Fruit fly (Drosophila melanogaster) whole organism, embryonic: ENCODE measurements around the gene CG15914.

Experiments used
- Ada2b ChIP-seq: fragments of 200-800 bp; sonication (Bioruptor generic); IDR thresholded peaks from 2 replicates; pipeline ENCODE4 v1.3.6; 2022; ENCODE audit warnings: missing biosample characterization, missing genetic modification characterization
- Asciz ChIP-seq: fragments of 200-800 bp; sonication (Bioruptor generic); optimal IDR thresholded peaks from 2 replicates; lab custom pipeline; 2017; ENCODE audit warnings: missing biosample characterization, mild to moderate bottlenecking, missing genetic modification characterization, missing genetic modification reagents
- CG1024 ChIP-seq: fragments of 200-800 bp; sonication (Bioruptor generic); IDR thresholded peaks from 2 replicates; pipeline ENCODE4 v1.3.6; 2022; ENCODE audit warnings: missing biosample characterization, missing genetic modification characterization
- CG10321 ChIP-seq: fragments of 200-800 bp; sonication (Bioruptor generic); IDR thresholded peaks from 2 replicates; pipeline ENCODE4 v1.3.6; 2022; ENCODE audit warnings: missing biosample characterization, missing genetic modification characterization
- CG10431 ChIP-seq: fragments of 200-800 bp; sonication (Bioruptor generic); optimal IDR thresholded peaks from 3 replicates; lab custom pipeline; 2018; ENCODE audit warnings: missing biosample characterization, mild to moderate bottlenecking, missing genetic modification characterization
- CG10654 ChIP-seq: fragments of 200-800 bp; sonication (Bioruptor generic); optimal IDR thresholded peaks from 2 replicates; lab custom pipeline; 2016; ENCODE audit warnings: missing biosample characterization, missing genetic modification characterization
- CG1529 ChIP-seq: fragments of 200-800 bp; sonication (Bioruptor generic); optimal IDR thresholded peaks from 3 replicates; lab custom pipeline; 2018; ENCODE audit warnings: missing biosample characterization, missing genetic modification characterization
- CG16815 ChIP-seq: fragments of 200-800 bp; sonication (Bioruptor generic); optimal IDR thresholded peaks from 3 replicates; lab custom pipeline; 2017; ENCODE audit warnings: missing biosample characterization, mild to moderate bottlenecking, missing genetic modification characterization
- CG17912 ChIP-seq: fragments of 200-800 bp; sonication (Bioruptor generic); optimal IDR thresholded peaks from 2 replicates; lab custom pipeline; 2018; ENCODE audit warnings: missing biosample characterization, mild to moderate bottlenecking, missing genetic modification characterization
- CG1792 ChIP-seq: fragments of 200-800 bp; sonication (Bioruptor generic); optimal IDR thresholded peaks from 2 replicates; lab custom pipeline; 2016; ENCODE audit warnings: missing biosample characterization, missing genetic modification characterization
- CG1832 ChIP-seq: fragments of 200-800 bp; sonication (Bioruptor generic); optimal IDR thresholded peaks from 2 replicates; lab custom pipeline; 2017; ENCODE audit warnings: missing biosample characterization, mild to moderate bottlenecking, missing genetic modification characterization, inconsistent platforms
- CG2712 ChIP-seq: fragments of 200-800 bp; optimal IDR thresholded peaks from 3 replicates; lab custom pipeline; 2019; ENCODE audit warnings: missing biosample characterization, mild to moderate bottlenecking, missing genetic modification characterization, moderate library complexity
- CG33213 ChIP-seq: fragments of 200-800 bp; sonication (Bioruptor generic); optimal IDR thresholded peaks from 3 replicates; lab custom pipeline; 2016; ENCODE audit warnings: missing biosample characterization, missing genetic modification characterization
- CG4282 ChIP-seq: fragments of 200-800 bp; sonication (Bioruptor generic); optimal IDR thresholded peaks from 2 replicates; lab custom pipeline; 2016; ENCODE audit warnings: missing biosample characterization, missing genetic modification characterization
- CG43689 ChIP-seq: fragments of 200-800 bp; sonication (Bioruptor generic); IDR thresholded peaks from 2 replicates; pipeline ENCODE4 v1.3.6; 2022; ENCODE audit warnings: missing biosample characterization, missing genetic modification characterization
- CG5953 ChIP-seq: fragments of 200-800 bp; sonication (Bioruptor generic); IDR thresholded peaks from 2 replicates; pipeline ENCODE4 v1.3.6; 2022; ENCODE audit warnings: missing biosample characterization, missing genetic modification characterization
- CG6813 ChIP-seq: fragments of 200-800 bp; sonication (Bioruptor generic); optimal IDR thresholded peaks from 2 replicates; lab custom pipeline; 2017; ENCODE audit warnings: missing biosample characterization, missing genetic modification characterization, mild to moderate bottlenecking, moderate library complexity, missing genetic modification reagents
- CG6854 ChIP-seq: fragments of 200-800 bp; sonication (Bioruptor generic); optimal IDR thresholded peaks from 3 replicates; lab custom pipeline; 2017; ENCODE audit warnings: missing biosample characterization, mild to moderate bottlenecking, missing genetic modification characterization
- CG9727 ChIP-seq: fragments of 200-800 bp; sonication (Bioruptor generic); optimal IDR thresholded peaks from 3 replicates; lab custom pipeline; 2017; ENCODE audit warnings: missing biosample characterization, mild to moderate bottlenecking, missing genetic modification characterization
- Camta ChIP-seq: fragments of 200-800 bp; sonication (Bioruptor generic); optimal IDR thresholded peaks from 2 replicates; lab custom pipeline; 2016; ENCODE audit warnings: missing biosample characterization, missing genetic modification characterization
- Dek ChIP-seq: fragments of 200-800 bp; sonication (Bioruptor generic); optimal IDR thresholded peaks from 3 replicates; lab custom pipeline; 2019; ENCODE audit warnings: missing biosample characterization, mild to moderate bottlenecking, missing genetic modification characterization, moderate library complexity
- Doc2 ChIP-seq: fragments of 200-800 bp; sonication (Bioruptor generic); IDR thresholded peaks from 2 replicates; pipeline ENCODE4 v1.3.6; 2022; ENCODE audit warnings: missing biosample characterization, missing genetic modification characterization
- Elba2 ChIP-seq: fragments of 200-800 bp; sonication (Bioruptor generic); optimal IDR thresholded peaks from 3 replicates; lab custom pipeline; 2016; ENCODE audit warnings: missing biosample characterization, missing genetic modification characterization
- HHEX ChIP-seq: fragments of 200-800 bp; sonication (Bioruptor generic); optimal IDR thresholded peaks from 3 replicates; lab custom pipeline; 2017; ENCODE audit warnings: missing biosample characterization, mild to moderate bottlenecking, missing genetic modification characterization, missing genetic modification reagents
- Hand ChIP-seq: fragments of 200-800 bp; sonication (Bioruptor generic); optimal IDR thresholded peaks from 2 replicates; lab custom pipeline; 2017; ENCODE audit warnings: mild to moderate bottlenecking, missing biosample characterization, missing genetic modification reagents, missing genetic modification characterization
- Hey ChIP-seq: fragments of 200-800 bp; sonication (Bioruptor generic); optimal IDR thresholded peaks from 3 replicates; lab custom pipeline; 2018; ENCODE audit warnings: missing biosample characterization, mild to moderate bottlenecking, missing genetic modification characterization
- Kr ChIP-seq: fragments of 200-800 bp; sonication (Bioruptor generic); optimal IDR thresholded peaks from 2 replicates; lab custom pipeline; 2017; ENCODE audit warnings: missing biosample characterization, mild to moderate bottlenecking, missing genetic modification characterization
- Mad ChIP-seq: fragments of 200-800 bp; sonication (Bioruptor generic); optimal IDR thresholded peaks from 2 replicates; lab custom pipeline; 2016; ENCODE audit warnings: missing biosample characterization, missing genetic modification characterization
- al ChIP-seq: fragments of 200-800 bp; sonication (Bioruptor generic); IDR thresholded peaks from 2 replicates; pipeline ENCODE4 v1.3.6; 2022; ENCODE audit warnings: missing biosample characterization, missing genetic modification characterization
- amos ChIP-seq: fragments of 200-800 bp; sonication (Bioruptor generic); IDR thresholded peaks from 2 replicates; pipeline ENCODE4 v1.3.6; 2022; ENCODE audit warnings: missing biosample characterization, missing genetic modification characterization; ENCODE audit not compliant: partially characterized antibody
- aop ChIP-seq: fragments of 200-800 bp; sonication (Bioruptor generic); IDR thresholded peaks from 2 replicates; pipeline ENCODE4 v1.3.6; 2022; ENCODE audit warnings: missing biosample characterization, missing genetic modification characterization
- bigmax ChIP-seq: fragments of 200-800 bp; sonication (Bioruptor generic); optimal IDR thresholded peaks from 2 replicates; lab custom pipeline; 2018; ENCODE audit warnings: missing biosample characterization, mild to moderate bottlenecking, missing genetic modification characterization
- bsh ChIP-seq, 2 experiments: fragments of 200-800 bp; sonication (Bioruptor generic); optimal IDR thresholded peaks; 2 replicates each; lab custom pipeline; 2017 to 2018; ENCODE audit warnings: mild to moderate bottlenecking in 2 of 2, missing biosample characterization in 2 of 2, missing genetic modification characterization in 2 of 2, moderate library complexity in 1 of 2
- corto ChIP-seq: fragments of 200-800 bp; sonication (Bioruptor generic); optimal IDR thresholded peaks from 2 replicates; lab custom pipeline; 2016; ENCODE audit warnings: missing biosample characterization, mild to moderate bottlenecking, missing genetic modification characterization, moderate library complexity
- crc ChIP-seq: fragments of 200-800 bp; sonication (Bioruptor generic); optimal IDR thresholded peaks from 2 replicates; lab custom pipeline; 2016; ENCODE audit warnings: missing biosample characterization, missing genetic modification characterization
- dm ChIP-seq: fragments of 200-800 bp; sonication (Bioruptor generic); optimal IDR thresholded peaks from 3 replicates; lab custom pipeline; 2016; ENCODE audit warnings: missing biosample characterization, missing genetic modification characterization
- dmrt11E ChIP-seq: fragments of 200-800 bp; sonication (Bioruptor generic); optimal IDR thresholded peaks from 3 replicates; lab custom pipeline; 2018; ENCODE audit warnings: missing biosample characterization, mild to moderate bottlenecking, missing genetic modification characterization, moderate library complexity
- fd96Cb ChIP-seq: fragments of 200-800 bp; sonication (Bioruptor generic); optimal IDR thresholded peaks from 2 replicates; lab custom pipeline; 2018; ENCODE audit warnings: missing biosample characterization, mild to moderate bottlenecking, missing genetic modification characterization, moderate library complexity
- ftz-f1 ChIP-seq: fragments of 200-800 bp; sonication (Bioruptor generic); optimal IDR thresholded peaks from 2 replicates; lab custom pipeline; 2016; ENCODE audit warnings: missing biosample characterization, missing genetic modification characterization
- gem ChIP-seq: fragments of 200-800 bp; sonication (Bioruptor generic); optimal IDR thresholded peaks from 2 replicates; lab custom pipeline; 2019; ENCODE audit warnings: missing biosample characterization, mild to moderate bottlenecking, missing genetic modification characterization, moderate library complexity
- insv ChIP-seq, 2 experiments: fragments of 200-800 bp; sonication (Bioruptor generic); optimal IDR thresholded peaks; 3 replicates each; lab custom pipeline; 2016 to 2018; ENCODE audit warnings: missing biosample characterization in 2 of 2, missing genetic modification characterization in 2 of 2
- lmd ChIP-seq: fragments of 200-800 bp; sonication (Bioruptor generic); IDR thresholded peaks from 2 replicates; pipeline ENCODE4 v1.3.6; 2022; ENCODE audit warnings: missing biosample characterization, missing genetic modification characterization
- lov ChIP-seq, 2 experiments: fragments of 200-800 bp in 1 of 2; fragments of >200 bp in 1 of 2; sonication (Bioruptor generic) in 1 of 2; IDR thresholded peaks in 1 of 2; optimal IDR thresholded peaks in 1 of 2; 2 replicates in 1 of 2; 3 replicates in 1 of 2; pipeline versions ENCODE4 v1.3.6 to Lab custom; 2017 to 2022; ENCODE audit warnings: missing biosample characterization in 1 of 2, missing genetic modification characterization in 1 of 2
- maf-S ChIP-seq: fragments of 200-800 bp; sonication (Bioruptor generic); optimal IDR thresholded peaks from 2 replicates; lab custom pipeline; 2016; ENCODE audit warnings: missing biosample characterization, missing genetic modification characterization
- otp ChIP-seq: fragments of 200-800 bp; sonication (Bioruptor generic); IDR thresholded peaks from 3 replicates; pipeline ENCODE4, ENCODE4 v1.3.6; 2022; ENCODE audit warnings: missing biosample characterization, missing genetic modification characterization
- prd ChIP-seq, 3 experiments: fragments of >200 bp in 2 of 3; fragments of 200-800 bp in 1 of 3; sonication (Bioruptor generic) in 1 of 3; optimal IDR thresholded peaks in 2 of 3; IDR thresholded peaks in 1 of 3; 2 replicates in 2 of 3; 3 replicates in 1 of 3; pipeline versions ENCODE4 v1.3.6 to Lab custom; 2017 to 2022; ENCODE audit warnings: missing biosample characterization in 1 of 3, missing genetic modification characterization in 1 of 3
- pum ChIP-seq: fragments of 200-800 bp; sonication (Bioruptor generic); optimal IDR thresholded peaks from 2 replicates; lab custom pipeline; 2016; ENCODE audit warnings: missing biosample characterization, missing genetic modification characterization
- rib ChIP-seq: fragments of 200-800 bp; sonication (Bioruptor generic); IDR thresholded peaks from 2 replicates; pipeline ENCODE4 v1.3.6; 2022; ENCODE audit warnings: missing biosample characterization, missing genetic modification characterization
- sqz ChIP-seq: fragments of 200-800 bp; sonication (Bioruptor generic); optimal IDR thresholded peaks from 3 replicates; lab custom pipeline; 2018; ENCODE audit warnings: missing biosample characterization, mild to moderate bottlenecking, missing genetic modification characterization
- ssp ChIP-seq: fragments of 200-800 bp; sonication (Bioruptor generic); IDR thresholded peaks from 2 replicates; pipeline ENCODE4 v1.3.6; 2022; ENCODE audit warnings: missing biosample characterization, missing genetic modification characterization
- toy ChIP-seq: fragments of 200-800 bp; sonication (Bioruptor generic); IDR thresholded peaks from 2 replicates; pipeline ENCODE4 v1.3.6; 2022; ENCODE audit warnings: missing biosample characterization, missing genetic modification characterization

Gene CG15914

DNA sequence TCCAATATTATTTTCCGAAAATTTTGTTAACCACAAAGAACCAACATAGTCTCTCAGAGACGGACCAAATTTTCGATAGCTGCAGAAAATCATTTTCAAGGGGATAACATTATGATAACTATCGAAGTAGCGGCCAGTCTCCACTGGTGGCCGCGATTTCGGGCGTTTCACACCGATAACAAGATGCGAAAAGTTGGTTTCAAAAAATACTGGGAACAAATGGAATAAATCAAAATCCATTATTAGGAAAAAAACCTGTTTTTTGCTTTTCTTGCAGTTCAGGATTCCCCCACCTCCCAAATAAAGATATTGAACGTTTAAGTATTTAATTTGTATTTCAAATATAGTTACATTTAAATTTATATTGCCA is 34.0 kb downstream of the CG15914 start, which contains the start of gene tay (continued):
- peak; percentile 82 for TF ChIP-seq amos (GFP tag; lab: Robert Waterston, UW)
- no peak for TF ChIP-seq Camta (GFP tag; lab: Kevin White, UChicago)
- TF ChIP-seq Hey (tag; lab: Kevin White, UChicago): no peak
- TF ChIP-seq CG1529 (GFP tag; lab: Kevin White, UChicago): no peak
- no peak for TF ChIP-seq Asciz (GFP tag; lab: Kevin White, UChicago)
- TF ChIP-seq pum (GFP tag; lab: Kevin White, UChicago): no peak
- no peak for TF ChIP-seq dm
- no peak for TF ChIP-seq Hand
- TF ChIP-seq CG16815 (GFP tag; lab: Kevin White, UChicago): no peak
- TF ChIP-seq prd (optimal IDR thresholded peaks at IDR 0.05; lab: Kevin White, UChicago): no peak
- no peak for TF ChIP-seq prd (GFP tag; IDR thresholded peaks at IDR 0.05; lab: Robert Waterston, UW)
- TF ChIP-seq CG4282 (GFP tag; lab: Kevin White, UChicago): no peak
- TF ChIP-seq lov (optimal IDR thresholded peaks at IDR 0.05; lab: Kevin White, UChicago): no peak
- TF ChIP-seq lov (GFP tag; IDR thresholded peaks at IDR 0.05; lab: Robert Waterston, UW): no peak
- TF ChIP-seq CG5953 (GFP tag; lab: Robert Waterston, UW): no peak
- TF ChIP-seq crc (GFP tag; lab: Kevin White, UChicago): no peak
- TF ChIP-seq gem: no peak
- TF ChIP-seq CG6813 (GFP tag; lab: Kevin White, UChicago): no peak
- no peak for TF ChIP-seq CG10321 (GFP tag; lab: Robert Waterston, UW)
- TF ChIP-seq ftz-f1 (GFP tag; lab: Kevin White, UChicago): peak; percentile 56
- peak; percentile 28 for TF ChIP-seq CG33213 (GFP tag; lab: Kevin White, UChicago)
- peak; percentile 84 for TF ChIP-seq CG1024 (GFP tag; lab: Robert Waterston, UW)
- TF ChIP-seq CG1792 (GFP tag; lab: Kevin White, UChicago): no peak
- no peak for TF ChIP-seq corto
- peak; percentile 47 for TF ChIP-seq bigmax (GFP tag; lab: Kevin White, UChicago)
- no peak for TF ChIP-seq otp (GFP tag; lab: Robert Waterston, UW)
- TF ChIP-seq CG2712 (tag; lab: Kevin White, UChicago): no peak
- TF ChIP-seq CG1832 (GFP tag; lab: Kevin White, UChicago): no peak
- TF ChIP-seq al (GFP tag; lab: Robert Waterston, UW): 0 out of 2 replicates have a peak, but pooled peaks have one; percentile 11
- TF ChIP-seq aop (GFP tag; lab: Robert Waterston, UW): no peak
- no peak for TF ChIP-seq CG10654
- no peak for TF ChIP-seq CG10431 (GFP tag; lab: Kevin White, UChicago)
- TF ChIP-seq Ada2b (GFP tag; lab: Robert Waterston, UW): no peak
- TF ChIP-seq toy (GFP tag; lab: Robert Waterston, UW): no peak
- no peak for TF ChIP-seq maf-S (GFP tag; lab: Kevin White, UChicago)
- TF ChIP-seq sqz (GFP tag; lab: Kevin White, UChicago): no peak
- TF ChIP-seq fd96Cb (tag; lab: Kevin White, UChicago): no peak
- TF ChIP-seq bsh (GFP tag; optimal IDR thresholded peaks at IDR 0.05; lab: Kevin White, UChicago): no peak
- TF ChIP-seq HHEX (GFP tag; lab: Kevin White, UChicago): no peak
- no peak for TF ChIP-seq Kr (GFP tag; lab: Kevin White, UChicago)
- no peak for TF ChIP-seq rib (GFP tag; lab: Robert Waterston, UW)
- peak; percentile 95 for TF ChIP-seq ssp (GFP tag; lab: Robert Waterston, UW)
- TF ChIP-seq Elba2 (GFP tag; lab: Kevin White, UChicago): no peak
- TF ChIP-seq Doc2 (GFP tag; lab: Robert Waterston, UW): no peak
- TF ChIP-seq CG17912 (GFP tag; lab: Kevin White, UChicago): no peak
- no peak for TF ChIP-seq CG6854 (GFP tag; lab: Kevin White, UChicago)
- TF ChIP-seq lmd (GFP tag; lab: Robert Waterston, UW): no peak; the same call in 1 of the 2 replicates
- no peak for TF ChIP-seq insv (GFP tag; optimal IDR thresholded peaks at IDR 0.05; lab: Kevin White, UChicago)
- TF ChIP-seq CG43689 (GFP tag; lab: Robert Waterston, UW): no peak
- TF ChIP-seq Mad (GFP tag; lab: Kevin White, UChicago): no peak
- no peak for TF ChIP-seq Dek (tag; lab: Kevin White, UChicago)
- TF ChIP-seq CG9727 (GFP tag; lab: Kevin White, UChicago): no peak
- no peak for TF ChIP-seq dmrt11E (tag; lab: Kevin White, UChicago)
